Fruit fly (Drosophila melanogaster) whole organism, prepupa: Measurements from ENCODE around the gene Nedd4.

Source experiments
- CG15336 ChIP-seq: fragments of 200-800 bp; sonication (Bioruptor generic); IDR thresholded peaks from 2 replicates; pipeline ENCODE4 v1.3.6; 2022; ENCODE audit warnings: missing biosample characterization, missing genetic modification characterization
- CG16779 ChIP-seq: fragments of 200-800 bp; sonication (Bioruptor generic); optimal IDR thresholded peaks from 3 replicates; lab custom pipeline; 2017; ENCODE audit warnings: missing biosample characterization, mild to moderate bottlenecking, missing genetic modification characterization
- CG6854 ChIP-seq: fragments of 200-800 bp; sonication (Bioruptor generic); optimal IDR thresholded peaks from 2 replicates; lab custom pipeline; 2017; ENCODE audit warnings: missing biosample characterization, mild to moderate bottlenecking, missing genetic modification characterization
- Eip93F ChIP-seq: fragments of 200-800 bp; sonication (Bioruptor generic); optimal IDR thresholded peaks from 2 replicates; lab custom pipeline; 2016; ENCODE audit warnings: missing biosample characterization, mild to moderate bottlenecking, missing genetic modification characterization
- Ets96B ChIP-seq: fragments of 200-800 bp; optimal IDR thresholded peaks from 2 replicates; lab custom pipeline; 2019; ENCODE audit warnings: missing biosample characterization, mild to moderate bottlenecking, missing genetic modification characterization, moderate library complexity
- achi ChIP-seq: fragments of 200-800 bp; sonication (Bioruptor generic); optimal IDR thresholded peaks from 3 replicates; lab custom pipeline; 2016; ENCODE audit warnings: missing biosample characterization, missing genetic modification characterization
- lz ChIP-seq: fragments of 200-800 bp; sonication (Bioruptor generic); optimal IDR thresholded peaks from 3 replicates; lab custom pipeline; 2016; ENCODE audit warnings: missing biosample characterization, missing genetic modification characterization
- spab ChIP-seq: fragments of 200-800 bp; sonication (Bioruptor generic); optimal IDR thresholded peaks from 2 replicates; lab custom pipeline; 2017; ENCODE audit warnings: missing biosample characterization, mild to moderate bottlenecking, missing genetic modification characterization, missing genetic modification reagents

dm6 chr3L:17491646-17492045 is 38.2 kb upstream of the Nedd4 start:
- TF ChIP-seq achi: no peak
- TF ChIP-seq spab (GFP tag; lab: Kevin White, UChicago): no peak
- TF ChIP-seq lz: no peak
- TF ChIP-seq CG16779 (tag; lab: Kevin White, UChicago): no peak
- no peak for TF ChIP-seq CG15336 (GFP tag; lab: Robert Waterston, UW)
- TF ChIP-seq CG6854 (GFP tag; lab: Kevin White, UChicago): no peak
- TF ChIP-seq Eip93F (GFP tag; lab: Kevin White, UChicago): no peak
- no peak for TF ChIP-seq Ets96B (tag; lab: Kevin White, UChicago)
